Worm (Caenorhabditis elegans) whole organism, young adult: ENCODE data around the gene bus-4.

Experiments
- B0019.2 ChIP-seq: fragments of 200-800 bp; sonication (Bioruptor generic); conservative IDR thresholded peaks from 2 replicates; pipeline ENCODE4 v1.3.6; 2022; ENCODE audit warnings: missing genetic modification reagents, missing genetic modification characterization, missing compliant biosample characterization
- B0035.1 ChIP-seq: sonication (generic microtip); optimal IDR thresholded peaks from 2 replicates; lab custom pipeline; 2016; ENCODE audit warnings: missing genetic modification characterization, mild to moderate bottlenecking, missing compliant biosample characterization, missing genotype, missing genetic modification reagents
- C17E4.6 ChIP-seq: fragments of 200-800 bp; sonication (Bioruptor generic); IDR thresholded peaks from 2 replicates; pipeline ENCODE4 v1.3.6; 2022; ENCODE audit warnings: missing genetic modification reagents, missing genetic modification characterization, missing compliant biosample characterization
- F10E7.11 ChIP-seq: sonication (generic microtip); optimal IDR thresholded peaks from 2 replicates; lab custom pipeline; 2017; ENCODE audit warnings: mild to moderate bottlenecking, missing genetic modification characterization, moderate library complexity, missing compliant biosample characterization
- F33H1.4 ChIP-seq: fragments of 200-800 bp; sonication (Bioruptor generic); IDR thresholded peaks from 2 replicates; pipeline ENCODE4 v1.3.6; 2022; ENCODE audit warnings: missing genetic modification reagents, missing genetic modification characterization, missing compliant biosample characterization
- F52B5.7 ChIP-seq: sonication (generic microtip); optimal IDR thresholded peaks from 2 replicates; lab custom pipeline; 2016; ENCODE audit warnings: mild to moderate bottlenecking, missing genetic modification characterization, missing compliant biosample characterization
- K12H6.12 ChIP-seq: fragments of 200-800 bp; sonication (Bioruptor generic); optimal IDR thresholded peaks from 2 replicates; lab custom pipeline; 2018; ENCODE audit warnings: mild to moderate bottlenecking, missing genetic modification characterization, missing compliant biosample characterization
- Y53F4B.3 ChIP-seq: fragments of 200-800 bp; sonication (Bioruptor generic); IDR thresholded peaks from 2 replicates; pipeline ENCODE4 v1.3.6; 2022; ENCODE audit warnings: missing genetic modification reagents, missing genetic modification characterization, missing compliant biosample characterization
- Y53G8AR.9 ChIP-seq: fragments of 200-800 bp; sonication (Bioruptor generic); conservative IDR thresholded peaks from 2 replicates; pipeline ENCODE4 v1.3.6; 2022; ENCODE audit warnings: missing genetic modification reagents, missing genetic modification characterization, missing compliant biosample characterization
- ama-1 ChIP-seq, 3 experiments: fragments of 150-350 bp in 1 of 3; sonication (generic microtip) in 2 of 3; optimal IDR thresholded peaks; 2 replicates each; lab custom pipeline; 2014 to 2018; ENCODE audit warnings: missing biosample characterization in 2 of 3, missing genetic modification characterization in 2 of 3, missing genetic modification reagents in 2 of 3
- athp-1 ChIP-seq: sonication (generic microtip); optimal IDR thresholded peaks from 2 replicates; lab custom pipeline; 2017; ENCODE audit warnings: mild to moderate bottlenecking, missing genetic modification characterization, missing compliant biosample characterization
- attf-3 ChIP-seq: fragments of 200-800 bp; sonication (Bioruptor generic); conservative IDR thresholded peaks from 2 replicates; pipeline ENCODE4 v1.3.6; 2022; ENCODE audit warnings: missing genetic modification reagents, missing genetic modification characterization, missing compliant biosample characterization
- attf-5 ChIP-seq: fragments of 200-800 bp; sonication (Bioruptor generic); optimal IDR thresholded peaks from 2 replicates; lab custom pipeline; 2018; ENCODE audit warnings: mild to moderate bottlenecking, missing genetic modification characterization, missing compliant biosample characterization
- ceh-100 ChIP-seq: fragments of 200-800 bp; sonication (Bioruptor generic); IDR thresholded peaks from 2 replicates; pipeline ENCODE4 v1.3.6; 2022; ENCODE audit warnings: missing genetic modification reagents, missing genetic modification characterization, missing compliant biosample characterization
- ceh-40 ChIP-seq: fragments of 200-800 bp; sonication (Bioruptor generic); IDR thresholded peaks from 2 replicates; pipeline ENCODE4 v1.3.6; 2022; ENCODE audit warnings: missing genetic modification characterization, missing compliant biosample characterization
- chd-7 ChIP-seq: sonication (generic microtip); optimal IDR thresholded peaks from 2 replicates; lab custom pipeline; 2016; ENCODE audit warnings: mild to moderate bottlenecking, missing genetic modification characterization, moderate library complexity, missing compliant biosample characterization
- efl-1 ChIP-seq: fragments of 150-350 bp; optimal IDR thresholded peaks from 2 replicates; lab custom pipeline; 2014; ENCODE audit warnings: missing biosample characterization, missing genetic modification reagents, missing genetic modification characterization
- egl-18 ChIP-seq: fragments of 200-800 bp; sonication (Bioruptor generic); IDR thresholded peaks from 2 replicates; pipeline ENCODE4 v1.3.6; 2022; ENCODE audit warnings: missing genetic modification reagents, missing genetic modification characterization, missing compliant biosample characterization
- egl-44 ChIP-seq: fragments of 200-800 bp; sonication (Bioruptor generic); IDR thresholded peaks from 2 replicates; pipeline ENCODE4 v1.3.6; 2022; ENCODE audit warnings: missing genetic modification reagents, missing genetic modification characterization, missing compliant biosample characterization
- ekl-4 ChIP-seq: fragments of 200-800 bp; sonication (Bioruptor generic); IDR thresholded peaks from 2 replicates; pipeline ENCODE4 v1.3.6; 2022; ENCODE audit warnings: missing genetic modification reagents, missing genetic modification characterization, missing compliant biosample characterization
- ets-4 ChIP-seq: fragments of 200-800 bp; sonication (Bioruptor generic); optimal IDR thresholded peaks from 2 replicates; lab custom pipeline; 2018; ENCODE audit warnings: mild to moderate bottlenecking, missing genetic modification characterization, missing compliant biosample characterization
- him-1 ChIP-seq: sonication (generic microtip); optimal IDR thresholded peaks from 2 replicates; lab custom pipeline; 2016; ENCODE audit warnings: missing genotype, missing genetic modification reagents, missing genetic modification characterization, missing compliant biosample characterization
- hlh-12 ChIP-seq: sonication (generic microtip); optimal IDR thresholded peaks from 2 replicates; lab custom pipeline; 2016; ENCODE audit warnings: missing genetic modification characterization, missing compliant biosample characterization
- hrde-1 ChIP-seq: sonication (generic microtip); optimal IDR thresholded peaks from 2 replicates; lab custom pipeline; 2016; ENCODE audit warnings: missing genetic modification characterization, mild to moderate bottlenecking, missing compliant biosample characterization, moderate library complexity, missing genotype, missing genetic modification reagents, borderline replicate concordance
- hsf-1 ChIP-seq: fragments of 200-800 bp; sonication (Bioruptor generic); IDR thresholded peaks from 2 replicates; pipeline ENCODE4 v1.3.6; 2022; ENCODE audit warnings: missing genetic modification reagents, missing genetic modification characterization, missing compliant biosample characterization
- let-607 ChIP-seq, 2 experiments: fragments of 200-800 bp in 1 of 2; sonication (Bioruptor generic) in 1 of 2; sonication (generic microtip) in 1 of 2; optimal IDR thresholded peaks; 2 replicates each; lab custom pipeline; 2016 to 2018; ENCODE audit warnings: mild to moderate bottlenecking in 2 of 2, missing compliant biosample characterization in 2 of 2, missing genetic modification characterization in 2 of 2, moderate library complexity in 2 of 2, missing genotype in 1 of 2
- lin-35 ChIP-seq, 3 experiments: fragments of 150-350 bp in 2 of 3; sonication (generic microtip) in 1 of 3; optimal IDR thresholded peaks; 2 replicates each; lab custom pipeline; 2014 to 2018; ENCODE audit warnings: missing biosample characterization in 3 of 3, missing genetic modification characterization in 3 of 3, missing genetic modification reagents in 3 of 3
- lsy-27 ChIP-seq: sonication (generic microtip); optimal IDR thresholded peaks from 2 replicates; lab custom pipeline; 2017; ENCODE audit warnings: missing genetic modification characterization, mild to moderate bottlenecking, missing compliant biosample characterization, antibody characterized with exemption, missing genotype, borderline replicate concordance; ENCODE audit not compliant: insufficient read depth
- madf-6 ChIP-seq: fragments of 200-800 bp; sonication (Bioruptor generic); IDR thresholded peaks from 2 replicates; pipeline ENCODE4 v1.3.6; 2022; ENCODE audit warnings: missing genetic modification reagents, missing genetic modification characterization, missing compliant biosample characterization
- mcd-1 ChIP-seq: fragments of 200-800 bp; sonication (Bioruptor generic); IDR thresholded peaks from 2 replicates; pipeline ENCODE4 v1.3.6; 2022; ENCODE audit warnings: missing genetic modification reagents, missing genetic modification characterization, missing compliant biosample characterization
- mxl-1 ChIP-seq: sonication (generic microtip); optimal IDR thresholded peaks from 2 replicates; lab custom pipeline; 2016; ENCODE audit warnings: missing genetic modification characterization, missing compliant biosample characterization
- nfyb-1 ChIP-seq: fragments of 200-800 bp; sonication (Bioruptor generic); IDR thresholded peaks from 2 replicates; pipeline ENCODE4 v1.3.6; 2022; ENCODE audit warnings: missing genetic modification reagents, missing genetic modification characterization, missing compliant biosample characterization
- nhr-27 ChIP-seq: fragments of 200-800 bp; sonication (Bioruptor generic); optimal IDR thresholded peaks from 2 replicates; lab custom pipeline; 2018; ENCODE audit warnings: mild to moderate bottlenecking, missing genetic modification characterization, moderate library complexity, missing compliant biosample characterization
- nhr-80 ChIP-seq: sonication (generic microtip); optimal IDR thresholded peaks from 2 replicates; lab custom pipeline; 2016; ENCODE audit warnings: missing genetic modification characterization, missing compliant biosample characterization
- pha-4 ChIP-seq: fragments of 150-350 bp; sonication (generic microtip); optimal IDR thresholded peaks from 2 replicates; lab custom pipeline; 2014; ENCODE audit warnings: missing biosample characterization, missing genetic modification reagents, missing genetic modification characterization
- rcor-1 ChIP-seq: fragments of 200-800 bp; sonication (Bioruptor generic); IDR thresholded peaks from 2 replicates; pipeline ENCODE4 v1.3.6; 2022; ENCODE audit warnings: missing genetic modification reagents, missing genetic modification characterization, missing compliant biosample characterization
- rec-8 ChIP-seq, 2 experiments: sonication (generic microtip); optimal IDR thresholded peaks; 2 replicates each; lab custom pipeline; 2016; ENCODE audit warnings: mild to moderate bottlenecking in 2 of 2, missing genetic modification characterization in 2 of 2, missing genetic modification reagents in 2 of 2, missing genotype in 2 of 2, missing biosample characterization in 1 of 2, missing compliant biosample characterization in 1 of 2, moderate library complexity in 1 of 2
- somi-1 ChIP-seq: fragments of 200-800 bp; sonication (Bioruptor generic); optimal IDR thresholded peaks from 2 replicates; lab custom pipeline; 2018; ENCODE audit warnings: mild to moderate bottlenecking, missing genetic modification characterization, missing compliant biosample characterization
- sptf-2 ChIP-seq: fragments of 200-800 bp; sonication (Bioruptor generic); optimal IDR thresholded peaks from 2 replicates; lab custom pipeline; 2018; ENCODE audit warnings: mild to moderate bottlenecking, missing genetic modification characterization, missing compliant biosample characterization
- xnd-1 ChIP-seq: sonication (generic microtip); optimal IDR thresholded peaks from 2 replicates; lab custom pipeline; 2016; ENCODE audit warnings: missing genotype, missing genetic modification reagents, missing genetic modification characterization, missing compliant biosample characterization
- ztf-25 ChIP-seq: fragments of 200-800 bp; sonication (Bioruptor generic); IDR thresholded peaks from 2 replicates; pipeline ENCODE4 v1.3.6; 2022; ENCODE audit warnings: missing genetic modification reagents, missing genetic modification characterization, missing compliant biosample characterization
- ztf-26 ChIP-seq: sonication (generic microtip); optimal IDR thresholded peaks from 2 replicates; lab custom pipeline; 2017; ENCODE audit warnings: missing genetic modification characterization, missing compliant biosample characterization
- ztf-3 ChIP-seq: fragments of 200-800 bp; sonication (Bioruptor generic); optimal IDR thresholded peaks from 2 replicates; lab custom pipeline; 2018; ENCODE audit warnings: mild to moderate bottlenecking, missing genetic modification characterization, missing compliant biosample characterization
- ztf-6 ChIP-seq: fragments of 200-800 bp; sonication (Bioruptor generic); IDR thresholded peaks from 2 replicates; pipeline ENCODE4 v1.3.6; 2022; ENCODE audit warnings: missing genetic modification reagents, missing genetic modification characterization, missing compliant biosample characterization

Gene bus-4

DNA sequence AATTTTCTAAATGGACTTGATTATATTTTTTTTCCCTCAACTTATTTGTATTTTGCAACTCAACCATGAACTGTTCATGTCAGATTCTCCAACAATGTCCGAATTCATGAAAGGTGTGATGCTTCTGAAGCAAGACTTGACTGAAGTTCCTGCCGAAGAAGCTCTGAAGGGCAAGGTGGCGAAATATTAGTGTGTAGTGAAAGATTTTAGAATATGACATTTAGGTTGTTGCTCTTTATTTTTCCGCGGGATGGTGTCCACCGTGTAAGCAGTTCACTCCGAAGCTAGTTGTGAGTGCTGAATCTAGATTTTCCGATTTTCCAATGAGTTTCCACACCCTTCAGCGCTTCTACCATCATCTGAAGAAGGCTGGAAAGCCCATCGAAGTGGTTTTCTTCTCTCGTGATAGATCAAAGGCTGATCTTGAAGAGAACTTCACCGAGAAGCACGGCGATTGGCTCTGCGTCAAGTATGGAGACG lies 35.7 kb upstream of the bus-4 start, which contains the start of gene F29B9.5 (continued):
- 0 out of 2 replicates have a peak, but pooled peaks have one; percentile 54 for TF ChIP-seq nfyb-1 (GFP tag; lab: Robert Waterston, UW)
- peak; percentile 77 for TF ChIP-seq hsf-1 (GFP tag; lab: Robert Waterston, UW)
- TF ChIP-seq, all 124 proteins: peak for 37

- TF ChIP-seq Y53F4B.3 (GFP tag; lab: Robert Waterston, UW) (no peak), ztf-26 (no peak), rec-8 (tag; optimal IDR thresholded peaks at IDR 0.05; lab: Kevin White, UChicago) (no peak), pha-4 (no peak), C17E4.6 (GFP tag; lab: Robert Waterston, UW) (no peak), nhr-80 (tag; lab: Kevin White, UChicago) (no peak), hlh-12 (no peak), him-1 (no peak), sptf-2 (GFP tag; lab: Kevin White, UChicago) (no peak), let-607 (tag; optimal IDR thresholded peaks at IDR 0.05; lab: Kevin White, UChicago) (no peak), Y53G8AR.9 (GFP tag; lab: Robert Waterston, UW) (no peak), hrde-1 (tag; lab: Kevin White, UChicago) (no peak), ama-1 (optimal IDR thresholded peaks at IDR 0.05; lab: Kevin White, UChicago) (no peak), ama-1 (GFP tag; optimal IDR thresholded peaks at IDR 0.05; lab: Kevin White, UChicago) (no peak), egl-18 (GFP tag; lab: Robert Waterston, UW) (no peak), efl-1 (no peak), ztf-25 (GFP tag; lab: Robert Waterston, UW) (no peak)
- TF ChIP-seq, all 124 proteins: peak for 0
These were observed 35.1 kb upstream of the bus-4 start, which contains the start of gene psr-1 for ce11 chrIV:4652962-4653361. TSS of gene psr-1 (plus strand) at chrIV:4653262.

DNA sequence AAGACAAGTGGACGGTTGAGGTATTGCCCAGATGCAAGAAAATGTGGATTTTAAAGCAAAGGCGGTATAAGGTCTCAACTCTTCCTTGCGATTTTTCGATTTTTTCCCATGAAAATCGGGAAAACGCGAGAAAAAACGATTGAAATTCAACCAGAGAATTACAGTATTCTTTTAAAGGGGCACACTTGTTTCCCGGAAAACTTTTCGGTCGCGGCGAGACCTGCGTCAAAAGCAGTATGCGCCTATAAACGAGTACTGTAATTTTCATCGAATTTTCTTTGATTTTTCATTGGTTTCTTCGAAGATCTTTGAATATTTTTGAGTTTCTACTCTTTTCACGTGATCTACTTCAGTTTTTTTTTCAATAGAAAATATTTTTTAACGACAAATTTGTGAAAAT lies 34.4 kb upstream of the bus-4 start:
- no peak for TF ChIP-seq ztf-3
- TF ChIP-seq hrde-1 (tag; lab: Kevin White, UChicago), result peak; percentile 11
- TF ChIP-seq ceh-40 (GFP tag; lab: Robert Waterston, UW), result no peak
- no peak for TF ChIP-seq egl-44 (GFP tag; lab: Robert Waterston, UW)
- no peak for TF ChIP-seq ztf-6 (GFP tag; lab: Robert Waterston, UW)
- peak; percentile 75 for TF ChIP-seq hsf-1 (GFP tag; lab: Robert Waterston, UW)
- no peak for TF ChIP-seq mxl-1 (tag; lab: Kevin White, UChicago)
- peak; percentile 98 for TF ChIP-seq madf-6 (GFP tag; lab: Robert Waterston, UW)
- TF ChIP-seq lin-35 (GFP tag; optimal IDR thresholded peaks at IDR 0.05; lab: Kevin White, UChicago), result no peak
- TF ChIP-seq attf-3, result no peak
- TF ChIP-seq B0019.2, result no peak
- peak; percentile 64 for TF ChIP-seq ceh-100
- TF ChIP-seq nhr-27 (tag; lab: Kevin White, UChicago), result no peak
- TF ChIP-seq lsy-27 (tag; lab: Kevin White, UChicago), result no peak
- no peak for TF ChIP-seq hlh-12
- 0 out of 2 replicates have a peak, but pooled peaks have one; percentile 53 for TF ChIP-seq Y53G8AR.9 (GFP tag; lab: Robert Waterston, UW)
- 0 out of 2 replicates have a peak, but pooled peaks have one; percentile 55 for TF ChIP-seq ekl-4 (GFP tag; lab: Robert Waterston, UW)
- no peak for TF ChIP-seq attf-5 (GFP tag; lab: Kevin White, UChicago)
- no peak for TF ChIP-seq F52B5.7 (tag; lab: Kevin White, UChicago)
- no peak for TF ChIP-seq somi-1
- TF ChIP-seq athp-1 (tag; lab: Kevin White, UChicago), result no peak
- peak; percentile 49; the same call in 1 of the 2 replicates for TF ChIP-seq mcd-1
- TF ChIP-seq rcor-1 (GFP tag; lab: Robert Waterston, UW), result peak; percentile 44; the same call in 1 of the 2 replicates
- TF ChIP-seq B0035.1 (tag; lab: Kevin White, UChicago), result no peak
- peak; percentile 96 for TF ChIP-seq xnd-1 (tag; lab: Kevin White, UChicago)
- TF ChIP-seq F10E7.11 (tag; lab: Kevin White, UChicago), result no peak
- peak; percentile 98 for TF ChIP-seq F33H1.4 (GFP tag; lab: Robert Waterston, UW)
- TF ChIP-seq K12H6.12 (tag; lab: Kevin White, UChicago), result no peak
- no peak for TF ChIP-seq ets-4
- TF ChIP-seq chd-7 (tag; lab: Kevin White, UChicago), result no peak
